Fruit fly (Drosophila melanogaster) whole organism, embryonic: ENCODE data around the gene WRNexo.
A peak's percentile ranks its signal among the peaks of the same experiment; 100 is the strongest.

ENCODE experiments used
- CG10274 ChIP-seq: fragments of 200-800 bp; sonication (Bioruptor generic); optimal IDR thresholded peaks from 3 replicates; lab custom pipeline; 2017; ENCODE audit warnings: missing biosample characterization, mild to moderate bottlenecking, missing genetic modification characterization
- CG11093 ChIP-seq: fragments of 200-800 bp; sonication (Bioruptor generic); IDR thresholded peaks from 3 replicates; pipeline ENCODE4 v1.3.6; 2022; ENCODE audit warnings: missing biosample characterization, missing genetic modification characterization
- CG11398 ChIP-seq: fragments of 200-800 bp; sonication (Bioruptor generic); optimal IDR thresholded peaks from 2 replicates; lab custom pipeline; 2016; ENCODE audit warnings: missing biosample characterization, missing genetic modification characterization
- CG1233 ChIP-seq: fragments of 200-800 bp; sonication (Bioruptor generic); optimal IDR thresholded peaks from 4 replicates; lab custom pipeline; 2018; ENCODE audit warnings: missing biosample characterization, mild to moderate bottlenecking, missing genetic modification characterization
- CG14441 ChIP-seq: fragments of 200-800 bp; sonication (Bioruptor generic); IDR thresholded peaks from 2 replicates; pipeline ENCODE4 v1.3.6; 2022; ENCODE audit warnings: missing biosample characterization, missing genetic modification characterization
- CG14710 ChIP-seq: fragments of 200-800 bp; sonication (Bioruptor generic); optimal IDR thresholded peaks from 3 replicates; lab custom pipeline; 2019; ENCODE audit warnings: missing biosample characterization, mild to moderate bottlenecking, missing genetic modification characterization, moderate library complexity
- CG17359 ChIP-seq: fragments of 200-800 bp; sonication (Bioruptor generic); optimal IDR thresholded peaks from 3 replicates; lab custom pipeline; 2018; ENCODE audit warnings: missing biosample characterization, mild to moderate bottlenecking, missing genetic modification characterization, moderate library complexity
- CG31224 ChIP-seq: fragments of 200-800 bp; sonication (Bioruptor generic); IDR thresholded peaks from 2 replicates; pipeline ENCODE4 v1.3.6; 2022; ENCODE audit warnings: missing biosample characterization, missing genetic modification characterization
- CG33557 ChIP-seq: fragments of 200-800 bp; sonication (Bioruptor generic); optimal IDR thresholded peaks from 2 replicates; lab custom pipeline; 2019; ENCODE audit warnings: missing biosample characterization, mild to moderate bottlenecking, missing genetic modification characterization, moderate library complexity
- CG3726 ChIP-seq: fragments of 200-800 bp; sonication (Bioruptor generic); IDR thresholded peaks from 3 replicates; pipeline ENCODE4, ENCODE4 v1.3.6; 2022; ENCODE audit warnings: missing biosample characterization, missing genetic modification characterization
- CG4360 ChIP-seq: fragments of 200-800 bp; sonication (Bioruptor generic); IDR thresholded peaks from 2 replicates; pipeline ENCODE4 v1.3.6; 2022; ENCODE audit warnings: missing biosample characterization, missing genetic modification characterization
- CG4730 ChIP-seq: fragments of 200-800 bp; sonication (Bioruptor generic); IDR thresholded peaks from 2 replicates; pipeline ENCODE4 v1.3.6; 2022; ENCODE audit warnings: missing biosample characterization, missing genetic modification characterization
- CG6791 ChIP-seq: fragments of 200-800 bp; sonication (Bioruptor generic); IDR thresholded peaks from 3 replicates; pipeline ENCODE4 v1.3.6; 2022; ENCODE audit warnings: missing biosample characterization, missing genetic modification characterization; ENCODE audit not compliant: partially characterized antibody
- CG8089 ChIP-seq: fragments of 200-800 bp; sonication (Bioruptor generic); optimal IDR thresholded peaks from 3 replicates; lab custom pipeline; 2016; ENCODE audit warnings: missing biosample characterization, missing genetic modification characterization
- CG8281 ChIP-seq: fragments of 200-800 bp; sonication (Bioruptor generic); optimal IDR thresholded peaks from 2 replicates; lab custom pipeline; 2018; ENCODE audit warnings: missing biosample characterization, mild to moderate bottlenecking, missing genetic modification characterization, moderate library complexity
- CG8924 ChIP-seq: fragments of 200-800 bp; optimal IDR thresholded peaks from 3 replicates; lab custom pipeline; 2019; ENCODE audit warnings: missing biosample characterization, mild to moderate bottlenecking, missing genetic modification characterization, moderate library complexity
- Chrac-16 ChIP-seq: fragments of 200-800 bp; sonication (Bioruptor generic); optimal IDR thresholded peaks from 3 replicates; lab custom pipeline; 2016; ENCODE audit warnings: missing biosample characterization, missing genetic modification characterization
- Dek ChIP-seq: fragments of 200-800 bp; sonication (Bioruptor generic); optimal IDR thresholded peaks from 3 replicates; lab custom pipeline; 2019; ENCODE audit warnings: missing biosample characterization, mild to moderate bottlenecking, missing genetic modification characterization, moderate library complexity
- Fer1 ChIP-seq: fragments of 200-800 bp; sonication (Bioruptor generic); optimal IDR thresholded peaks from 2 replicates; lab custom pipeline; 2017; ENCODE audit warnings: missing biosample characterization, mild to moderate bottlenecking, missing genetic modification characterization
- HLH3B ChIP-seq: fragments of 200-800 bp; sonication (Bioruptor generic); IDR thresholded peaks from 2 replicates; pipeline ENCODE4 v1.3.6; 2022; ENCODE audit warnings: missing biosample characterization, missing genetic modification characterization
- HmgD ChIP-seq: fragments of 200-800 bp; sonication (Bioruptor generic); optimal IDR thresholded peaks from 3 replicates; lab custom pipeline; 2016; ENCODE audit warnings: missing biosample characterization, missing genetic modification characterization
- Hr51 ChIP-seq, 2 experiments: fragments of 200-800 bp; sonication (Bioruptor generic); optimal IDR thresholded peaks; 2 replicates in 1 of 2; 3 replicates in 1 of 2; lab custom pipeline; 2016 to 2018; ENCODE audit warnings: missing biosample characterization in 2 of 2, missing genetic modification characterization in 2 of 2, mild to moderate bottlenecking in 1 of 2, moderate library complexity in 1 of 2
- Lhr ChIP-seq: fragments of 200-800 bp; sonication (Bioruptor generic); optimal IDR thresholded peaks from 3 replicates; lab custom pipeline; 2017; ENCODE audit warnings: mild to moderate bottlenecking, missing biosample characterization, missing genetic modification reagents, missing genetic modification characterization
- Mad ChIP-seq: fragments of 200-800 bp; sonication (Bioruptor generic); optimal IDR thresholded peaks from 2 replicates; lab custom pipeline; 2016; ENCODE audit warnings: missing biosample characterization, missing genetic modification characterization
- NFAT ChIP-seq: fragments of 200-800 bp; sonication (Bioruptor generic); IDR thresholded peaks from 2 replicates; pipeline ENCODE4 v1.3.6; 2022; ENCODE audit warnings: missing biosample characterization, missing genetic modification characterization
- Nf-YC ChIP-seq: fragments of 200-800 bp; optimal IDR thresholded peaks from 3 replicates; lab custom pipeline; 2019; ENCODE audit warnings: missing biosample characterization, mild to moderate bottlenecking, missing genetic modification characterization, moderate library complexity
- Oli ChIP-seq: fragments of 200-800 bp; sonication (Bioruptor generic); optimal IDR thresholded peaks from 2 replicates; lab custom pipeline; 2018; ENCODE audit warnings: missing biosample characterization, mild to moderate bottlenecking, missing genetic modification characterization, moderate library complexity
- Rfx ChIP-seq: fragments of 200-800 bp; sonication (Bioruptor generic); IDR thresholded peaks from 2 replicates; pipeline ENCODE4 v1.3.6; 2022; ENCODE audit warnings: missing biosample characterization, missing genetic modification characterization
- Six4 ChIP-seq: fragments of 200-800 bp; sonication (Bioruptor generic); optimal IDR thresholded peaks from 2 replicates; lab custom pipeline; 2016; ENCODE audit warnings: missing biosample characterization, missing genetic modification characterization
- abd-A ChIP-seq: fragments of 200-800 bp; sonication (Bioruptor generic); optimal IDR thresholded peaks from 3 replicates; lab custom pipeline; 2019; ENCODE audit warnings: missing biosample characterization, mild to moderate bottlenecking, missing genetic modification characterization, moderate library complexity
- al ChIP-seq: fragments of 200-800 bp; sonication (Bioruptor generic); IDR thresholded peaks from 2 replicates; pipeline ENCODE4 v1.3.6; 2022; ENCODE audit warnings: missing biosample characterization, missing genetic modification characterization
- ash1 ChIP-seq: fragments of 200-800 bp; sonication (Bioruptor generic); optimal IDR thresholded peaks from 2 replicates; lab custom pipeline; 2018; ENCODE audit warnings: missing biosample characterization, mild to moderate bottlenecking, missing genetic modification characterization
- caup ChIP-seq: fragments of 200-800 bp; sonication (Bioruptor generic); optimal IDR thresholded peaks from 3 replicates; lab custom pipeline; 2017; ENCODE audit warnings: missing biosample characterization, mild to moderate bottlenecking, missing genetic modification characterization, moderate library complexity; ENCODE audit not compliant: severe bottlenecking
- dysf ChIP-seq: fragments of 200-800 bp; sonication (Bioruptor generic); IDR thresholded peaks from 3 replicates; pipeline ENCODE4 v1.3.6; 2022; ENCODE audit warnings: missing biosample characterization, missing genetic modification characterization
- emc ChIP-seq: fragments of 200-800 bp; sonication (Bioruptor generic); optimal IDR thresholded peaks from 2 replicates; lab custom pipeline; 2016; ENCODE audit warnings: missing biosample characterization, missing genetic modification characterization
- eyg ChIP-seq: fragments of 200-800 bp; sonication (Bioruptor generic); optimal IDR thresholded peaks from 3 replicates; lab custom pipeline; 2016; ENCODE audit warnings: missing biosample characterization, missing genetic modification characterization
- ftz-f1 ChIP-seq: fragments of 200-800 bp; sonication (Bioruptor generic); optimal IDR thresholded peaks from 2 replicates; lab custom pipeline; 2016; ENCODE audit warnings: missing biosample characterization, missing genetic modification characterization
- her ChIP-seq: fragments of 200-800 bp; sonication (Bioruptor generic); optimal IDR thresholded peaks from 2 replicates; lab custom pipeline; 2016; ENCODE audit warnings: missing biosample characterization, missing genetic modification characterization
- ind ChIP-seq: fragments of 200-800 bp; sonication (Bioruptor generic); optimal IDR thresholded peaks from 3 replicates; lab custom pipeline; 2016; ENCODE audit warnings: missing biosample characterization, missing genetic modification characterization
- kay ChIP-seq: fragments of 200-800 bp; sonication (Bioruptor generic); optimal IDR thresholded peaks from 2 replicates; lab custom pipeline; 2016; ENCODE audit warnings: missing biosample characterization, missing genetic modification characterization
- lbe ChIP-seq: fragments of 200-800 bp; sonication (Bioruptor generic); optimal IDR thresholded peaks from 2 replicates; lab custom pipeline; 2016; ENCODE audit warnings: missing biosample characterization, mild to moderate bottlenecking, missing genetic modification characterization
- luna ChIP-seq: fragments of 200-800 bp; sonication (Bioruptor generic); optimal IDR thresholded peaks from 2 replicates; lab custom pipeline; 2016; ENCODE audit warnings: missing biosample characterization, missing genetic modification characterization
- mirr ChIP-seq: fragments of 200-800 bp; sonication (Bioruptor generic); optimal IDR thresholded peaks from 3 replicates; lab custom pipeline; 2018; ENCODE audit warnings: missing biosample characterization, mild to moderate bottlenecking, missing genetic modification characterization
- odd ChIP-seq: fragments of 200-800 bp; sonication (Bioruptor generic); optimal IDR thresholded peaks from 2 replicates; lab custom pipeline; 2017; ENCODE audit warnings: missing biosample characterization, mild to moderate bottlenecking, missing genetic modification characterization
- psq ChIP-seq: fragments of 200-800 bp; sonication (Bioruptor generic); optimal IDR thresholded peaks from 2 replicates; lab custom pipeline; 2017; ENCODE audit warnings: missing biosample characterization, missing genetic modification characterization
- pum ChIP-seq: fragments of 200-800 bp; sonication (Bioruptor generic); optimal IDR thresholded peaks from 2 replicates; lab custom pipeline; 2016; ENCODE audit warnings: missing biosample characterization, missing genetic modification characterization
- sima ChIP-seq: fragments of 200-800 bp; sonication (Bioruptor generic); optimal IDR thresholded peaks from 2 replicates; lab custom pipeline; 2016; ENCODE audit warnings: missing biosample characterization, missing genetic modification characterization
- slbo ChIP-seq: fragments of 200-800 bp; sonication (Bioruptor generic); IDR thresholded peaks from 2 replicates; pipeline ENCODE4 v1.3.6; 2022; ENCODE audit warnings: missing biosample characterization, missing genetic modification characterization
- stwl ChIP-seq: fragments of 200-800 bp; sonication (Bioruptor generic); optimal IDR thresholded peaks from 3 replicates; lab custom pipeline; 2018; ENCODE audit warnings: missing biosample characterization, mild to moderate bottlenecking, missing genetic modification characterization, moderate library complexity
- tin ChIP-seq: fragments of 200-800 bp; sonication (Bioruptor generic); optimal IDR thresholded peaks from 3 replicates; lab custom pipeline; 2016; ENCODE audit warnings: missing biosample characterization, missing genetic modification characterization
- ttk ChIP-seq: fragments of 200-800 bp; sonication (Bioruptor generic); IDR thresholded peaks from 2 replicates; pipeline ENCODE4 v2.1.2; 2022; ENCODE audit warnings: missing biosample characterization, missing genetic modification characterization
- tup ChIP-seq: fragments of 200-800 bp; sonication (Bioruptor generic); optimal IDR thresholded peaks from 2 replicates; lab custom pipeline; 2016; ENCODE audit warnings: missing biosample characterization, mild to moderate bottlenecking, missing genetic modification characterization, moderate library complexity

Gene WRNexo

dm6 chr3R:18393436-18393835, 27.5 kb upstream of the WRNexo start (continued):
- TF ChIP-seq luna (GFP tag; lab: Kevin White, UChicago) (no peak), CG4730 (GFP tag; lab: Robert Waterston, UW) (no peak), HmgD (GFP tag; lab: Kevin White, UChicago) (no peak), emc (GFP tag; lab: Kevin White, UChicago) (no peak), pum (no peak), stwl (tag; lab: Kevin White, UChicago) (no peak), ash1 (GFP tag; lab: Kevin White, UChicago) (no peak), CG8281 (tag; lab: Kevin White, UChicago) (no peak), al (peak; percentile 45; the same call in 1 of the 2 replicates), Lhr (GFP tag; lab: Kevin White, UChicago) (no peak), ttk (GFP tag; lab: Robert Waterston, UW) (no peak), kay (GFP tag; lab: Kevin White, UChicago) (no peak), CG6791 (no peak), her (GFP tag; lab: Kevin White, UChicago) (no peak), CG3726 (GFP tag; lab: Robert Waterston, UW) (no peak), CG14710 (tag; lab: Kevin White, UChicago) (no peak), sima (GFP tag; lab: Kevin White, UChicago) (no peak), NFAT (GFP tag; lab: Robert Waterston, UW) (peak; percentile 43; the same call in 1 of the 2 replicates), Hr51 (GFP tag; optimal IDR thresholded peaks at IDR 0.05; lab: Kevin White, UChicago) (no peak), abd-A (no peak), slbo (GFP tag; lab: Robert Waterston, UW) (peak; percentile 76), CG17359 (tag; lab: Kevin White, UChicago) (no peak), CG10274 (no peak), tup (peak; percentile 3), odd (GFP tag; lab: Kevin White, UChicago) (no peak), psq (GFP tag; lab: Kevin White, UChicago) (no peak), caup (GFP tag; lab: Kevin White, UChicago) (no peak), CG31224 (GFP tag; lab: Robert Waterston, UW) (0 out of 2 replicates have a peak, but pooled peaks have one; percentile 37), CG1233 (GFP tag; lab: Kevin White, UChicago) (no peak), Mad (GFP tag; lab: Kevin White, UChicago) (no peak), Dek (tag; lab: Kevin White, UChicago) (peak; percentile 44), tin (GFP tag; lab: Kevin White, UChicago) (peak; percentile 16), Fer1 (GFP tag; lab: Kevin White, UChicago) (no peak), lbe (GFP tag; lab: Kevin White, UChicago) (peak; percentile 62), Oli (tag; lab: Kevin White, UChicago) (peak; percentile 50), Rfx (GFP tag; lab: Robert Waterston, UW) (peak; percentile 62), Nf-YC (tag; lab: Kevin White, UChicago) (peak; percentile 13), Six4 (GFP tag; lab: Kevin White, UChicago) (no peak), Chrac-16 (GFP tag; lab: Kevin White, UChicago) (peak; percentile 51), ftz-f1 (no peak), CG4360 (no peak), CG11093 (GFP tag; lab: Robert Waterston, UW) (no peak), mirr (GFP tag; lab: Kevin White, UChicago) (no peak), CG33557 (no peak), eyg (GFP tag; lab: Kevin White, UChicago) (no peak), CG14441 (GFP tag; lab: Robert Waterston, UW) (peak; percentile 24; the same call in 1 of the 2 replicates), CG8089 (no peak), dysf (GFP tag; lab: Robert Waterston, UW) (peak; percentile 65), CG11398 (GFP tag; lab: Kevin White, UChicago) (no peak), ind (GFP tag; lab: Kevin White, UChicago) (peak; percentile 39), CG8924 (no peak), HLH3B (GFP tag; lab: Robert Waterston, UW) (no peak)
